Fruit fly (Drosophila melanogaster) Kc167 (cell line): ENCODE results near the gene Dph1.

ENCODE experiments used
- Myc ChIP-seq: fragments of >200 bp; optimal IDR thresholded peaks from 2 replicates; lab custom pipeline; 2017; ENCODE audit warnings: missing external identifiers
- Sin3A ChIP-seq: fragments of >200 bp; optimal IDR thresholded peaks from 2 replicates; lab custom pipeline; 2018; ENCODE audit warnings: missing external identifiers
- h ChIP-seq: fragments of >200 bp; optimal IDR thresholded peaks from 3 replicates; lab custom pipeline; 2018; ENCODE audit warnings: missing external identifiers
- insv ChIP-seq: fragments of >200 bp; optimal IDR thresholded peaks from 3 replicates; lab custom pipeline; 2018; ENCODE audit warnings: missing external identifiers
- psq ChIP-seq: fragments of >200 bp; optimal IDR thresholded peaks from 2 replicates; lab custom pipeline; 2017; ENCODE audit warnings: missing external identifiers
- ttk ChIP-seq: sonication (Bioruptor generic); optimal IDR thresholded peaks from 2 replicates; lab custom pipeline; 2017; ENCODE audit warnings: missing external identifiers

Gene Dph1

DNA sequence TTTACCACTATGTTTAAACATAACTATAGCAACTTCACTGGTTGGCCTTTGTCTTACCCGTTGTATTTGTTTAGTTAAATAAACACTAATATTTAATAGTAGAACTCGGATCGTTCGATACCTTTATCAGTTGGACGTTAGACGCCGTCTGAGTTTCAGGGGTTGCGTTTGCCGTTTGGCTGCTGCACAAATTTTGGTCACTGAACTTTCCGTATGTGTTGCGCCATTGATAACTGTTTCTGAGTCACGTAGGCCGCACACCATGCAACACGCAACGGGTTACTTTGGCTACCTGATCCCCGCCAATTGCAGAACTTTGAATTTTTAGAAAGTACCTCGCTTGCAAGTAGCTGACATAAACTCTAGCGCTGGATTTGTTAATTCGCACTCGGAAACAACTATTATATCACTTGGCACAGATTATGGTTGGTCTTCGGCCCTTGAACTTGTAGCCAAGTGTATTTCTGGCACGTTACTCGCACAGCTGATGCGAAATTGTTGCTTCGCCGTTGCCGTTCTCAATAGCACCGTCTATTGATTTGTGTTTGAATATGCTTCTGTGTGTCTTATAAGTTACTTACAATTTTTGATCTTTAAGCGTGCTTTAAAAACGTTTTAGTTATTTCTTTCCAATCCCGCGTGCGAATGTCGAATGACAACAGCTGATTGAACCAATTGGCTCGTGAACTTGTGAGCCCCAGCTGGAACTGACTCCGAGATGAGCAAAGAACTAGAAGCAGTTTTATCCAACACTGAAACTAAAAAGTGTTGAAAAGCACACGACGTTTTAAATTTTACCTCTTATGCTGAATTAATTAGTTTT lies at the start of gene Dph1:
TSS of gene Dph1 (minus strand) at position 670 of the 823 bp plus-strand sequence.
- no peak for TF ChIP-seq Myc
- TF ChIP-seq Sin3A, result no peak
- TF ChIP-seq psq, result no peak
- no peak for TF ChIP-seq ttk (lab: Kevin White, UChicago)
- TF ChIP-seq insv (lab: Kevin White, UChicago), result no peak
- TF ChIP-seq h, result no peak

DNA sequence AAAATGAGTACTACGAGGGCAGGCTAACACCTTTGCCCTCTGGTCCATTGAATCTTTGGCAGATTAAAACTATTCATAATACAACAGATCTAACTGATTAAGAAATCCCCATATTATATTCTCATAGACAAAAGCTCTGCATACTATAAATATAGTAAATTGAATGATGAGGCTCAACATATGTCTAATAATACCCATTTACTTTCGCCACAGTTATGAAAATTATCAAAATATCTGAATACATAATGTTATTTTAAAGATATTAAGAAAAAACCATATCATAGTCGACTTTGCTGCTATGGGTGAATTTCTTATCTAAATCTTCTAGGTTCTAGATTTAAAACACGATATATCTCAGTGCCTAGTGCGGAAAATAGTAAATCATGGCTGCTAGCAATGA lies 35.1 kb upstream of the Dph1 start, which contains the start of gene CG32087:
TSS of gene CG32087 (plus strand) at position 301 of the 400 bp plus-strand sequence.
- TF ChIP-seq Sin3A (no peak), Myc (no peak)

DNA sequence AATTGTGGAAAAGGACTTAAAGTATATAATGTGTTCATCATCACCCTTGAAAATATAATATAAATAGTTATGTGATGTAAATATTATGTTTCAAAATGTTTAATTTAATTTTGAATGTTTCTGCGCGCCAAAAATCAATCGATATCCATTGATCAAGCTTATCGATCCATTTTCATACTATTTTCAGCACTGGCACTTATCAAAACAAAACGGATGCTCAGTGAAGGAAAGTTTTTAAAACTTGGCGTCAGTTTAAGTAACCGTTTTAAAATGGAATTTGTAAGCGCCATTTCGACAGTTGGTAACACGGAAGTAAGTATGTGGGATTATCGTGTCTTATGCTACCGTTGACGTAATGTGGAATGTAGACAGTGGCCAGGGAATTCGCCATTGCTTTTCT lies 31.4 kb upstream of the Dph1 start, which contains the start of gene sunn:
TSS of gene sunn (plus strand) at position 202 of the 400 bp plus-strand sequence.
- no peak for TF ChIP-seq ttk (lab: Kevin White, UChicago)
- TF ChIP-seq Myc, result no peak
- no peak for TF ChIP-seq insv (lab: Kevin White, UChicago)
- no peak for TF ChIP-seq psq
- no peak for TF ChIP-seq h
- no peak for TF ChIP-seq Sin3A

DNA sequence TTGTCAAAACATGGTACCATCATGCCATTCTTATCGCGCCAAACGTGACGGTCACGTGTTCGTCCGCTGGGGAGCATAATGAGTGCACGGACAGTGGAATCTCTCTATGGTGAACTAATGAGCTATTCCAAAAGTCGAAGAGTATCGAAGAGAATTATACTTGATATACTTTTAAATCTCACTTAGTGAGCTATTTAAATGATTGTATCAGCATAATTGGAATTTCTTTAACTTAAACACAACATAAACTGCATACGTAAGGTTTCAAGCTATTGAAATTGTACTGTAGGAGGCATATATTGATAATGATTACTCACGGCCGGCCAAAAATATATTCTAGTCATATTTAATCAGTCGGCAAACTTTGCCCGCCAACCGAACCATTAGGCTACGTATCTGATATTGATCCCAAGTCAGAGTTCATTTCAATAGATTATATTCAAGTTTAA lies 24.8 kb upstream of the Dph1 start:
- TF ChIP-seq ttk (lab: Kevin White, UChicago), result no peak
- TF ChIP-seq insv (lab: Kevin White, UChicago), result no peak
- no peak for TF ChIP-seq Myc
- TF ChIP-seq h, result no peak
- no peak for TF ChIP-seq Sin3A
- no peak for TF ChIP-seq psq

DNA sequence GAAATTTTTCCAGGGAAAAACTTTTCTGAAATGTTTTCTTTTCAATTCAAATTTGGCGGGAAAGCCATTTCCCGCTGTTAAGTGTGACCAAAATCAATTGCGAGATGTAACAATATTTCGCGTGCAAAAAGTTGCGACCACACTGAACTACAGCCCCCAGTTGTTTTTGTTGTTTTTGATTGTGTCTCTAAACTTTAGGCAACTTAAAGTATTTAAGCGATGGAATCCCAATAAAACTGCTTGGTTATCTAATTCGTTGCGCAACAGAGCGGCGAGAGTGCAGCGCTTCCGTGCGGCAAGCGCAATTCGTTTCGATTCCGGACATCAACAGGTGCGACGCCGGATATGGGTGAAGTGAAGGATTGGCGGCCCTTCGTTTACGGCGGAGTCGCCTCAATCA lies 24.0 kb upstream of the Dph1 start, which contains the start of gene Bmcp:
TSS of gene Bmcp (plus strand) at position 155 of the 400 bp plus-strand sequence.
- TF ChIP-seq Myc (no peak), psq (no peak), insv (lab: Kevin White, UChicago) (no peak), h (no peak), ttk (lab: Kevin White, UChicago) (no peak), Sin3A (no peak)

DNA sequence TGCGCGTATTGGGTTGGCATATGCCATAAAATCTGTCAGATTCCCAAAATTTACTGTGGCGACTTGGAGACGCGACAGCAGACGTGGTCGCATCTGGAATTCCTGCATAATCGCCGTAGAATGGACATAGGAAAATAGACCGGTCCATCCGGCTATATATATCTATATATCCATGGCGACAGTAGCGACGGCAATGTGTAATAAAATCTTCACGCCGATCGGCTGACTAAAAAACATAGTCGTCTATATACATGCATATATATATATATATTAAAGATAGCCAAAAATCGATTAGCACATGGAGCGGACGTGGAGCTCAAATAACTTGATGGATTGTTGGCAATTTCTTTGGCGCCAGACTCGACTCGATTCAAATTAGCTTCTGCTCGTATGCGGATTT lies 21.2 kb upstream of the Dph1 start:
- no peak for TF ChIP-seq Myc
- TF ChIP-seq Sin3A, result no peak
- no peak for TF ChIP-seq ttk (lab: Kevin White, UChicago)
- TF ChIP-seq h, result no peak
- TF ChIP-seq insv (lab: Kevin White, UChicago), result no peak
- no peak for TF ChIP-seq psq

DNA sequence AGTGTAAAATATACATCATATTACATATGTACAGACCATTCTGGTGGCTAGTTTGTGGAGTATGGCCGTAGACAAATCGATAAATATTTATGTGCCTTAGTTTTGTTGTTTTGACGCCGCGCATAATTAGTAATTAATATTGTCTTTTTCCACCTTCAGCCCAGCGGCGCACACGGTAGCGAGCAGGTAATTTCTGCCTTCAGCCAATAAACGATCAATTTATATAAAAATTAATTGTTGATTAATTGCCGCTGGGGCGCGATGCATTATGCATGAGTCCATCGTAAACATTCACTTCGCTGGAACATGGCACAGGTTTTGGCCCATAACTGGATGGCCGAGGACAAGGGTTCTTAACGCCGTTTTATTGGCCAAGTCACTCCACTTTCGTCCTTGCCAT lies 20.5 kb upstream of the Dph1 start:
- TF ChIP-seq psq, result no peak
- TF ChIP-seq h, result no peak
- no peak for TF ChIP-seq Sin3A
- TF ChIP-seq ttk (lab: Kevin White, UChicago), result no peak
- TF ChIP-seq insv (lab: Kevin White, UChicago), result no peak
- no peak for TF ChIP-seq Myc

DNA sequence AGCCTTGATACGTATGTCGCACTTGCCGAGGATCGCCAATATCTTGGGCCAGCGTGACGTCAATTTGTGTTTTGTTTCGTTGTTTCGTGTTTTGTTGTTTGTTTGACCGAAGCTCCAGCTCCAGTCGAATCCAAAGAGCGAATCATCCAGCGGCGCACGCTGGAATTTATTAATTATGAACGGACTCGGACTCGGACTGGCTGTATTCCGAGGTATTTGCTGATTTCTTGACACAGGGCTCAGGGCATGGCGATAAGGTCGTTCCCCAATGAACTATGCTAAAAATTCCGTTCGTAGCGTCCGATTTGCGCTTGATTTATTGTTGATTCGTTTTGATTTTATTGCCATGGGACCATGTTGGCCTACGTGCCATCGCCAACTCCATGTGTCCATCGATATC lies 20.1 kb upstream of the Dph1 start:
- TF ChIP-seq h (no peak), psq (no peak), Myc (no peak), ttk (lab: Kevin White, UChicago) (no peak), insv (lab: Kevin White, UChicago) (no peak), Sin3A (no peak)

DNA sequence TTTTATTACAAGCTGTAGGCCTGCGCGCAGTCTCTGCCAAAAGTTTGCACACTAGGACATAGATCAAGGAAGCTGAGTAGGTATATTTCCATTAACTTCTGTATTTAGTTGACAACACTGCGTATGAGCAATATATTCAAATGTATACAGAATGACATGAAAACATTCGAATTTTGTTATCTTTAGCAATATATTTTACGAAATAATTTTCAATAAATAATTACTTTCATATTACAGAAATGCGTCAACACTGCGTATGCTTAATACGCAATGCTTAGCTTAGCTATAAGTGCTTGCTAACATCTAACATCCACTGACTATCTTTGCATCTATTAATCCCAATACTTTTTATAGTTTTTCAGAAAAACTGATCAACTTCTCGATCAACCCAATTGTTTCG lies 19.6 kb upstream of the Dph1 start:
- TF ChIP-seq Sin3A (no peak), psq (no peak), h (no peak), insv (lab: Kevin White, UChicago) (no peak), ttk (lab: Kevin White, UChicago) (no peak), Myc (no peak)

DNA sequence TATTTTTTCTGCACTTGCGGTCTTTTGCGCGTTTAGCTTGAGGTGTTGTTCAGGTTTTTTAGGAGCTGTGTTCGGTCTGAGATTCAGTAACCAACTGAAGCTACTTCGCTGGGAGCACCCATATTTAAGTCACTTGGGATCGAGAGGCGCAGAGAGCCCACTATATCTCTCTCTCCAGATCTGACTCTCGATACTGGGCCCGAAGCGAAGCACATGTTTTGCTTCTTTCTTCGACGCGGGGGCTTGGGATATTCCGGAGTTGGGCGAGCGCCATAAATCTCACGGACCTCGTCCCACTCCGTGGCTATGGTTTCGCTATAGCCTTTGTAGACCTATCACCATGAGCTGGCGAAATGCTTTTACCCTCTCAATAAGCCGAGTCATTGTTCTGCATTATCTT lies 18.4 kb upstream of the Dph1 start, which contains the start of gene CG14132:
TSS of gene CG14132 (minus strand) at position 99 of the 400 bp plus-strand sequence.
- no peak for TF ChIP-seq Myc
- no peak for TF ChIP-seq Sin3A
- TF ChIP-seq psq, result no peak

DNA sequence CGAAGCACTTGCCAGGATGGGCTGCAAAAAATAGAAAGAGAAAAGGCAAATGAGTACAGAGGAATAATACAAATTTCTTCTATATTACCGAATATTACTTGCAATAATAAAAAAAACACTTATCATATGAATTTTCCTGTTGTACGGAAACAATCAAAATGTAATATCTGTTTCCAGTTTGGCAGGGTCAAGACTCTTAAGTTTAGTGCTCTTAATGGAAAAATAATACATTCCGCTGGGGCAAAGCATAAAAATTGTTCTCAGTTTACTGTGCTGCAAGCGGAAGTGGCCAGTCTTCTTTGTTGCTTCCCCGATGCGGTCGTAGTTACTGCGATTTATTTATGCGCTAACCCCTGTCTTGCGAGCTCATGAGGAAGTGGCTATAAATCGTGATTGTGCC lies 16.1 kb upstream of the Dph1 start:
- TF ChIP-seq Myc (no peak), ttk (lab: Kevin White, UChicago) (no peak), insv (lab: Kevin White, UChicago) (no peak), psq (no peak), Sin3A (no peak), h (no peak)

DNA sequence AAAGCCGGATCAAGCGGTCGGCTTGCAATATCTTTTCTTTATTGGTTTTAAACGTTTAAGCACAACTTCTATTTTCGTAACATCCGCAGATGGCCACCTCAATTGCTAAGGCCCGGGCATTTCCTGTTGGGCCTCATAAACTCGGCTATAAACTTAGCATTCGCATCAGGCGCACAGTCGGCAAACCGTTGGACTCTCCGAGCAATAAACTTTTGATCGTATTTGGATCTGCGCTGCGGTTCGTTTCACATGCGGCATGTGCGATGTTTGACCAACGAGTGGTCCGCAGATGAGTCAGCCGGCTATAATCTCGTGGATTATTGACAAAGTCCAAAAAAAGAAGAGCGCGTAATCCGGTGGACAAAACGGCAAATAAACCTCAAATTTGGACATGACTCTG lies 15.0 kb upstream of the Dph1 start:
- TF ChIP-seq h (no peak), ttk (lab: Kevin White, UChicago) (no peak), insv (lab: Kevin White, UChicago) (no peak), psq (no peak), Sin3A (no peak), Myc (no peak)

DNA sequence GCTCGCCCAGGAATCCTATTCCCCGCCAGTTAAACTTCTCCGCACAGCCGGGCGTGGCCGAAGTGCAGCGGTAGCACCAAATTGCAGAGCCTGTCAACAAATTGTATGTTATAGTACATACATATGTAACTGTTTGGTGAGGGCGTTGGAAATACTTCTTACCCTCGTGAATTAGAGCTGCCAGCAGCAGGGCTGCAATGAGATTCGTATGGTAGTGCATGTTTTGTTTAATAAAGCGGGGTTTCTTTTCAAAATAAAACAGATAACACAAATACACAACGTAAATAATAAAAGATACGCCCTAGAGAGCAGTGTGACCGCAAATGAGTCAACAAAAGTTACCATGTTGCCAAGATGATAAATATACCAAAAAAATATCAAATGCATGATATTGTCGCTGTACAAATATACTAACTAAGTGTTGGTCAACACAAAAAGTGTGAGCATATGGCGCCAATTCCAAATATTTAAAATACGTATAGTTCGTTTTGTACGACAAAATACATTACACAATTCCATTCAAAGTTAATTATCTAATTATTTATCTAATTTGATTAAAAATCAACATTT lies 14.4 kb upstream of the Dph1 start, which contains the start of gene crim:
TSS of gene crim (minus strand) at position 328 of the 570 bp plus-strand sequence.
- no peak for TF ChIP-seq Sin3A
- TF ChIP-seq h, result no peak
- no peak for TF ChIP-seq ttk (lab: Kevin White, UChicago)
- TF ChIP-seq psq, result no peak
- TF ChIP-seq Myc, result no peak
- TF ChIP-seq insv (lab: Kevin White, UChicago), result no peak
